Worm (Caenorhabditis elegans) whole organism, L2 larva: ENCODE measurements around the gene pqn-16.

Source experiments
- elt-3 ChIP-seq: sonication (generic microtip); optimal IDR thresholded peaks from 2 replicates; lab custom pipeline; 2017; ENCODE audit warnings: missing biosample characterization, missing genetic modification characterization
- lin-11 ChIP-seq: fragments of 150-350 bp; sonication (generic microtip); optimal IDR thresholded peaks from 2 replicates; lab custom pipeline; 2014; ENCODE audit warnings: missing biosample characterization, missing genetic modification characterization, inconsistent platforms, mixed read lengths
- lin-39 ChIP-seq: fragments of 150-350 bp; optimal IDR thresholded peaks from 2 replicates; lab custom pipeline; 2014; ENCODE audit warnings: missing biosample characterization, missing genetic modification reagents, missing genetic modification characterization
- nhr-23 ChIP-seq: fragments of 150-350 bp; optimal IDR thresholded peaks from 2 replicates; lab custom pipeline; 2014; ENCODE audit warnings: missing biosample characterization, missing genetic modification reagents, missing genetic modification characterization
- nhr-237 ChIP-seq: fragments of 150-350 bp; optimal IDR thresholded peaks from 2 replicates; lab custom pipeline; 2014; ENCODE audit warnings: missing biosample characterization, missing genetic modification characterization
- skn-1 ChIP-seq: sonication (generic microtip); optimal IDR thresholded peaks from 2 replicates; lab custom pipeline; 2017; ENCODE audit warnings: missing biosample characterization, missing genetic modification characterization
- snpc-4 ChIP-seq: fragments of 150-350 bp; optimal IDR thresholded peaks from 2 replicates; lab custom pipeline; 2014; ENCODE audit warnings: missing biosample characterization, missing genetic modification characterization
- unc-39 ChIP-seq: fragments of 150-350 bp; optimal IDR thresholded peaks from 2 replicates; lab custom pipeline; 2014; ENCODE audit warnings: missing biosample characterization, missing genetic modification characterization

DNA sequence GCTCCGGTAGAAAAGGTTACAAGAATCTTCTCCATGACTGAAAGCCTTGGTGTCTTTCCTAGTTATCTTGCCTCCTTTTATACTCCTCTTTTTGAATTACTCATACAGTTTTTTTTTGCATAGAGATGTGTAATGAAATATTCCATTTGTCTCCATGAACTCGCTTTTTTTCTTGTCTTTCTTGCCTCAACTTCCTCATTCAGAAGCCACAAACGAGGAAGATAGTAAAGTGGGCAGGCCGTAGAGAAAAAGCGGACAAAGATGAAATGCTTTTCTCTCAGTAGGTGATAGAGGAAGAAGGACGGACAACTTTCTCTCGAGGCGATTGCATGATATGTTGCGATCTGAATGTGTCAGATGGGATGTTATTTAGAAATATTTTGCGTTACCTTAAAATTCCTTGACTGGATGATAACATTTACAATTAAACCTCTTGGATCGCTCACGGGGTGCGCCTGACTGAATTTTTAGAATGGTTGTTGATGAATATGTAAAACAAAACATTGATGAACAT is 10.9 kb upstream of the pqn-16 start, which contains the start of gene col-145:
- TF ChIP-seq lin-11 (tag; lab: Kevin White, UChicago) = no peak
- no peak for TF ChIP-seq snpc-4 (tag; lab: Kevin White, UChicago)
- TF ChIP-seq elt-3 (tag; lab: Kevin White, UChicago) = no peak
- no peak for TF ChIP-seq nhr-237 (tag; lab: Kevin White, UChicago)
- no peak for TF ChIP-seq lin-39 (tag; lab: Kevin White, UChicago)
- TF ChIP-seq skn-1 (tag; lab: Kevin White, UChicago) = no peak
- TF ChIP-seq unc-39 = no peak
- no peak for TF ChIP-seq nhr-23 (tag; lab: Kevin White, UChicago)
